Fruit fly (Drosophila melanogaster) whole organism, embryonic: ENCODE measurements around the gene p115.

Experiments
- Asciz ChIP-seq: fragments of 200-800 bp; sonication (Bioruptor generic); optimal IDR thresholded peaks from 2 replicates; lab custom pipeline; 2017; ENCODE audit warnings: missing biosample characterization, mild to moderate bottlenecking, missing genetic modification characterization, missing genetic modification reagents
- Bdp1 ChIP-seq: fragments of 200-800 bp; sonication (Bioruptor generic); optimal IDR thresholded peaks from 3 replicates; lab custom pipeline; 2016; ENCODE audit warnings: missing biosample characterization, missing genetic modification characterization
- CG10959 ChIP-seq: fragments of 200-800 bp; sonication (Bioruptor generic); IDR thresholded peaks from 2 replicates; pipeline ENCODE4 v1.3.6; 2022; ENCODE audit warnings: missing biosample characterization, missing genetic modification characterization
- CG12299 ChIP-seq: fragments of 200-800 bp; sonication (Bioruptor generic); optimal IDR thresholded peaks from 2 replicates; lab custom pipeline; 2018; ENCODE audit warnings: missing biosample characterization, mild to moderate bottlenecking, missing genetic modification characterization
- CG1233 ChIP-seq: fragments of 200-800 bp; sonication (Bioruptor generic); optimal IDR thresholded peaks from 4 replicates; lab custom pipeline; 2018; ENCODE audit warnings: missing biosample characterization, mild to moderate bottlenecking, missing genetic modification characterization
- CG12744 ChIP-seq: fragments of 200-800 bp; sonication (Bioruptor generic); optimal IDR thresholded peaks from 2 replicates; lab custom pipeline; 2016; ENCODE audit warnings: missing biosample characterization, missing genetic modification characterization
- CG13894 ChIP-seq: fragments of 200-800 bp; sonication (Bioruptor generic); optimal IDR thresholded peaks from 3 replicates; lab custom pipeline; 2018; ENCODE audit warnings: missing biosample characterization, mild to moderate bottlenecking, missing genetic modification characterization, moderate library complexity
- CG14050 ChIP-seq: fragments of 200-800 bp; sonication (Bioruptor generic); IDR thresholded peaks from 3 replicates; pipeline ENCODE4 v1.3.6; 2022; ENCODE audit warnings: missing biosample characterization, missing genetic modification characterization
- CG14710 ChIP-seq: fragments of 200-800 bp; sonication (Bioruptor generic); optimal IDR thresholded peaks from 3 replicates; lab custom pipeline; 2019; ENCODE audit warnings: missing biosample characterization, mild to moderate bottlenecking, missing genetic modification characterization, moderate library complexity
- CG14965 ChIP-seq: fragments of 200-800 bp; sonication (Bioruptor generic); optimal IDR thresholded peaks from 2 replicates; lab custom pipeline; 2016; ENCODE audit warnings: missing biosample characterization, missing genetic modification characterization, borderline replicate concordance
- CG18011 ChIP-seq: fragments of 200-800 bp; sonication (Bioruptor generic); optimal IDR thresholded peaks from 2 replicates; lab custom pipeline; 2017; ENCODE audit warnings: missing biosample characterization, missing genetic modification characterization, mild to moderate bottlenecking, moderate library complexity, missing genotype
- CG2199 ChIP-seq: fragments of 200-800 bp; sonication (Bioruptor generic); IDR thresholded peaks from 3 replicates; pipeline ENCODE4 v1.3.6; 2022; ENCODE audit warnings: missing biosample characterization, missing genetic modification characterization
- CG31224 ChIP-seq: fragments of 200-800 bp; sonication (Bioruptor generic); IDR thresholded peaks from 2 replicates; pipeline ENCODE4 v1.3.6; 2022; ENCODE audit warnings: missing biosample characterization, missing genetic modification characterization
- CG31388 ChIP-seq: fragments of 200-800 bp; sonication (Bioruptor generic); optimal IDR thresholded peaks from 2 replicates; lab custom pipeline; 2016; ENCODE audit warnings: missing biosample characterization, missing genetic modification characterization
- CG31441 ChIP-seq: fragments of 200-800 bp; sonication (Bioruptor generic); IDR thresholded peaks from 2 replicates; pipeline ENCODE4 v1.3.6; 2022; ENCODE audit warnings: missing biosample characterization, missing genetic modification characterization
- CG3995 ChIP-seq: fragments of 200-800 bp; sonication (Bioruptor generic); optimal IDR thresholded peaks from 3 replicates; lab custom pipeline; 2016; ENCODE audit warnings: missing biosample characterization, missing genetic modification characterization
- CG5953 ChIP-seq: fragments of 200-800 bp; sonication (Bioruptor generic); IDR thresholded peaks from 2 replicates; pipeline ENCODE4 v1.3.6; 2022; ENCODE audit warnings: missing biosample characterization, missing genetic modification characterization
- CG7372 ChIP-seq: fragments of 200-800 bp; sonication (Bioruptor generic); IDR thresholded peaks from 2 replicates; pipeline ENCODE4 v1.3.6; 2022; ENCODE audit warnings: missing biosample characterization, missing genetic modification characterization
- CG7987 ChIP-seq: fragments of 200-800 bp; sonication (Bioruptor generic); optimal IDR thresholded peaks from 2 replicates; lab custom pipeline; 2018; ENCODE audit warnings: missing biosample characterization, mild to moderate bottlenecking, missing genetic modification characterization, moderate library complexity
- CG8388 ChIP-seq: fragments of 200-800 bp; sonication (Bioruptor generic); optimal IDR thresholded peaks from 2 replicates; lab custom pipeline; 2019; ENCODE audit warnings: missing biosample characterization, mild to moderate bottlenecking, missing genetic modification characterization, moderate library complexity
- CG9817 ChIP-seq: fragments of 200-800 bp; sonication (Bioruptor generic); optimal IDR thresholded peaks from 2 replicates; lab custom pipeline; 2018; ENCODE audit warnings: missing biosample characterization, mild to moderate bottlenecking, missing genetic modification characterization, moderate library complexity
- Chrac-16 ChIP-seq: fragments of 200-800 bp; sonication (Bioruptor generic); optimal IDR thresholded peaks from 3 replicates; lab custom pipeline; 2016; ENCODE audit warnings: missing biosample characterization, missing genetic modification characterization
- Hand ChIP-seq: fragments of 200-800 bp; sonication (Bioruptor generic); optimal IDR thresholded peaks from 2 replicates; lab custom pipeline; 2017; ENCODE audit warnings: mild to moderate bottlenecking, missing biosample characterization, missing genetic modification reagents, missing genetic modification characterization
- Hr39 ChIP-seq: fragments of >200 bp; optimal IDR thresholded peaks from 2 replicates; lab custom pipeline; 2017
- Hsf ChIP-seq: fragments of 200-800 bp; sonication (Bioruptor generic); optimal IDR thresholded peaks from 3 replicates; lab custom pipeline; 2016; ENCODE audit warnings: missing biosample characterization, missing genetic modification characterization
- MTF-1 ChIP-seq: fragments of 200-800 bp; sonication (Bioruptor generic); optimal IDR thresholded peaks from 2 replicates; lab custom pipeline; 2018; ENCODE audit warnings: missing biosample characterization, mild to moderate bottlenecking, missing genetic modification characterization, borderline replicate concordance
- Mad ChIP-seq: fragments of 200-800 bp; sonication (Bioruptor generic); optimal IDR thresholded peaks from 2 replicates; lab custom pipeline; 2016; ENCODE audit warnings: missing biosample characterization, missing genetic modification characterization
- Rfx ChIP-seq: fragments of 200-800 bp; sonication (Bioruptor generic); IDR thresholded peaks from 2 replicates; pipeline ENCODE4 v1.3.6; 2022; ENCODE audit warnings: missing biosample characterization, missing genetic modification characterization
- Rx ChIP-seq: fragments of 200-800 bp; sonication (Bioruptor generic); IDR thresholded peaks from 2 replicates; pipeline ENCODE4 v1.3.6; 2022; ENCODE audit warnings: missing biosample characterization, missing genetic modification characterization
- Sry-β ChIP-seq: fragments of 200-800 bp; sonication (Bioruptor generic); optimal IDR thresholded peaks from 2 replicates; lab custom pipeline; 2018; ENCODE audit warnings: missing biosample characterization, mild to moderate bottlenecking, missing genetic modification characterization, moderate library complexity
- TFAM ChIP-seq: fragments of 200-800 bp; sonication (Bioruptor generic); optimal IDR thresholded peaks from 2 replicates; lab custom pipeline; 2017; ENCODE audit warnings: missing biosample characterization, missing genetic modification characterization, inconsistent platforms
- ash1 ChIP-seq: fragments of 200-800 bp; sonication (Bioruptor generic); optimal IDR thresholded peaks from 2 replicates; lab custom pipeline; 2018; ENCODE audit warnings: missing biosample characterization, mild to moderate bottlenecking, missing genetic modification characterization
- cato ChIP-seq: fragments of 200-800 bp; sonication (Bioruptor generic); optimal IDR thresholded peaks from 2 replicates; lab custom pipeline; 2016; ENCODE audit warnings: missing biosample characterization, missing genetic modification characterization, borderline replicate concordance
- dati ChIP-seq: fragments of 200-800 bp; sonication (Bioruptor generic); IDR thresholded peaks from 2 replicates; pipeline ENCODE4 v1.3.6; 2022; ENCODE audit warnings: missing biosample characterization, missing genetic modification characterization
- dysf ChIP-seq: fragments of 200-800 bp; sonication (Bioruptor generic); IDR thresholded peaks from 3 replicates; pipeline ENCODE4 v1.3.6; 2022; ENCODE audit warnings: missing biosample characterization, missing genetic modification characterization
- exex ChIP-seq: fragments of 200-800 bp; sonication (Bioruptor generic); optimal IDR thresholded peaks from 4 replicates; lab custom pipeline; 2018; ENCODE audit warnings: missing biosample characterization, mild to moderate bottlenecking, missing genetic modification characterization, moderate library complexity
- gsb-n ChIP-seq: fragments of 200-800 bp; sonication (Bioruptor generic); optimal IDR thresholded peaks from 3 replicates; lab custom pipeline; 2018; ENCODE audit warnings: missing biosample characterization, mild to moderate bottlenecking, missing genetic modification characterization
- insv ChIP-seq, 2 experiments: fragments of 200-800 bp; sonication (Bioruptor generic); optimal IDR thresholded peaks; 3 replicates each; lab custom pipeline; 2016 to 2018; ENCODE audit warnings: missing biosample characterization in 2 of 2, missing genetic modification characterization in 2 of 2
- lola ChIP-seq, 3 experiments: fragments of >200 bp in 2 of 3; fragments of 200-800 bp in 1 of 3; sonication (Bioruptor generic) in 1 of 3; optimal IDR thresholded peaks; 2 replicates each; lab custom pipeline; 2017 to 2019; ENCODE audit warnings: missing biosample characterization in 3 of 3, missing genetic modification characterization in 3 of 3, mild to moderate bottlenecking in 1 of 3, moderate library complexity in 1 of 3
- nom ChIP-seq: fragments of 200-800 bp; sonication (Bioruptor generic); optimal IDR thresholded peaks from 2 replicates; lab custom pipeline; 2017; ENCODE audit warnings: missing biosample characterization, missing genetic modification characterization, mild to moderate bottlenecking, moderate library complexity, missing genetic modification reagents
- p53 ChIP-seq: fragments of 200-800 bp; sonication (Bioruptor generic); optimal IDR thresholded peaks from 2 replicates; lab custom pipeline; 2016; ENCODE audit warnings: missing biosample characterization, missing genetic modification characterization
- pho ChIP-seq: fragments of 200-800 bp; sonication (Bioruptor generic); optimal IDR thresholded peaks from 2 replicates; lab custom pipeline; 2016; ENCODE audit warnings: missing biosample characterization, missing genetic modification characterization
- pum ChIP-seq: fragments of 200-800 bp; sonication (Bioruptor generic); optimal IDR thresholded peaks from 2 replicates; lab custom pipeline; 2016; ENCODE audit warnings: missing biosample characterization, missing genetic modification characterization
- repo ChIP-seq: fragments of 200-800 bp; sonication (Bioruptor generic); optimal IDR thresholded peaks from 2 replicates; lab custom pipeline; 2016; ENCODE audit warnings: missing biosample characterization, missing genetic modification characterization
- slp2 ChIP-seq: fragments of 200-800 bp; sonication (Bioruptor generic); optimal IDR thresholded peaks from 2 replicates; lab custom pipeline; 2016; ENCODE audit warnings: missing biosample characterization, missing genetic modification characterization
- stc ChIP-seq: fragments of 200-800 bp; sonication (Bioruptor generic); IDR thresholded peaks from 2 replicates; pipeline ENCODE4 v1.3.6; 2022; ENCODE audit warnings: missing biosample characterization, missing genetic modification characterization
- trem ChIP-seq: fragments of 200-800 bp; optimal IDR thresholded peaks from 3 replicates; lab custom pipeline; 2019; ENCODE audit warnings: missing biosample characterization, mild to moderate bottlenecking, missing genetic modification characterization, moderate library complexity
- vvl ChIP-seq: fragments of 200-800 bp; sonication (Bioruptor generic); IDR thresholded peaks from 2 replicates; pipeline ENCODE4 v1.3.6; 2022; ENCODE audit warnings: missing biosample characterization, missing genetic modification characterization

The p115 gene

DNA sequence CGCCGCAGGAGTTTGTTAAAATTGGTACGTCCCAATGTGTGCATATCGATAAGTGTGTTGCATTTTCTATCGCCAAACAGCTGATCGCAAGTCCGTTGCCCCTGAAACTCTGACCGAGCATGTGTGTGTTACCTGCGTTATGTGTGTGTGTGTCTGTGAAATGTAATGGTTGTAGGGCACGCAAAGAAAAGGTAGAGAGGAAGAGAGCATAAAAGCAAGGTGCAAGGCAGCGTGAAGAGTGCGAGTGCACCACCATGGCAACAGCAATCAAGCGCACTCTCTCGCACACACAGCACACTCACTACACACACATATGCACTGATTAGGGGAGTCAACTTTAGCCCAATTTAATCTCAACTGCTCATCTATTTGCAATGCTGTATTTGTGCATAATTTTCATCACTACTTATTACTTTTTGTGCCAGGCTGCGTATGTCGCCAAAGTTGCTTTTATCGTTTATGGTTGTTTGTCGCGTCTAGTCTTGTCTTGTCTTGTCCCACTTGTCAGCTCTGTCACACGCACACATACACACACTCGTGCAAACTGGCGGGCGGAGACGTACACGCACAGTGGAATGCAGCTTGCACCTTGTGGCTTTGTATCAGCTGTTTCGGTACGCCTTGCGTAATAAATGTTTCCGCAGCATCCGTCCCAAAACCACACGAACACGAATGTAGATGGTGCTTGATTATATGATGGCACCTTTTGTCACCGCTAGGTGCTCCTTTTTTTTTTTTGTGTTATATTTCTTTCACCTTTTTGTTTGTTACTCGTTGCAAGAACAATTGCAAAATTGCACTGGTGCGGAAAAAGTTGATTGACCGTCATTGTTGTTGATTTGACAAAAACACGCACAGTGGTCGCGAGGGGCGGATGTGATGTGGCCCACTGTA lies 44.0 kb downstream of the p115 start (continued):
- peak; percentile 33 for TF ChIP-seq CG7987 (GFP tag; lab: Kevin White, UChicago)
- TF ChIP-seq CG14710: peak; percentile 90
- TF ChIP-seq trem (tag; lab: Kevin White, UChicago): peak; percentile 58
- TF ChIP-seq CG14050 (GFP tag; lab: Robert Waterston, UW): peak; percentile 38; the same call in 1 of the 3 replicates
- TF ChIP-seq p53 (GFP tag; lab: Kevin White, UChicago): peak; percentile 90
- peak; percentile 75 for TF ChIP-seq Hsf
- TF ChIP-seq repo: peak; percentile 53
- no peak for TF ChIP-seq CG2199 (GFP tag; lab: Robert Waterston, UW)
- peak; percentile 50 for TF ChIP-seq Rfx (GFP tag; lab: Robert Waterston, UW)
- peak; percentile 58; the same call in 1 of the 2 replicates for TF ChIP-seq CG7372
- TF ChIP-seq pum (GFP tag; lab: Kevin White, UChicago): peak; percentile 86
- peak; percentile 16 for TF ChIP-seq CG18011 (GFP tag; lab: Kevin White, UChicago)
- peak; percentile 89 for TF ChIP-seq slp2 (GFP tag; lab: Kevin White, UChicago)
- peak; percentile 37 for TF ChIP-seq CG31388 (GFP tag; lab: Kevin White, UChicago)
- peak; percentile 82 for TF ChIP-seq CG8388
- peak; percentile 60 for TF ChIP-seq stc (GFP tag; lab: Robert Waterston, UW)
- TF ChIP-seq lola (GFP tag; optimal IDR thresholded peaks at IDR 0.05; lab: Kevin White, UChicago): peak in 1 of 3 experiments; percentile 92
- no peak for TF ChIP-seq CG31224
- TF ChIP-seq Mad: peak; percentile 46
- no peak for TF ChIP-seq CG12744
- peak; percentile 74 for TF ChIP-seq cato (GFP tag; lab: Kevin White, UChicago)
- no peak for TF ChIP-seq MTF-1 (GFP tag; lab: Kevin White, UChicago)
- TF ChIP-seq CG5953 (GFP tag; lab: Robert Waterston, UW): no peak
- TF ChIP-seq CG3995: no peak
- TF ChIP-seq Chrac-16 (GFP tag; lab: Kevin White, UChicago): peak; percentile 82
- TF ChIP-seq Bdp1 (GFP tag; lab: Kevin White, UChicago): peak; percentile 61
- peak; percentile 47 for TF ChIP-seq Sry-β (GFP tag; lab: Kevin White, UChicago)
- TF ChIP-seq CG1233 (GFP tag; lab: Kevin White, UChicago): peak; percentile 77
- peak; percentile 79 for TF ChIP-seq gsb-n (tag; lab: Kevin White, UChicago)
- TF ChIP-seq vvl (GFP tag; lab: Robert Waterston, UW): peak; percentile 73
- peak; percentile 23 for TF ChIP-seq CG14965 (GFP tag; lab: Kevin White, UChicago)
- TF ChIP-seq CG12299 (tag; lab: Kevin White, UChicago): peak; percentile 35
- TF ChIP-seq dati (GFP tag; lab: Robert Waterston, UW): peak; percentile 36; the same call in 1 of the 2 replicates
- TF ChIP-seq CG31441 (GFP tag; lab: Robert Waterston, UW): peak; percentile 88
- no peak for TF ChIP-seq ash1 (GFP tag; lab: Kevin White, UChicago)
- TF ChIP-seq insv (GFP tag; optimal IDR thresholded peaks at IDR 0.05; lab: Kevin White, UChicago): peak; percentile 21 to 49
- peak; percentile 64 for TF ChIP-seq pho
- TF ChIP-seq CG13894 (tag; lab: Kevin White, UChicago): no peak
- TF ChIP-seq nom (GFP tag; lab: Kevin White, UChicago): peak; percentile 40
- 0 out of 2 replicates have a peak, but pooled peaks have one; percentile 32 for TF ChIP-seq CG10959 (GFP tag; lab: Robert Waterston, UW)
- peak; percentile 53 for TF ChIP-seq CG9817
- TF ChIP-seq Hr39: no peak
- peak; percentile 13 for TF ChIP-seq Hand (GFP tag; lab: Kevin White, UChicago)
- peak; percentile 65; the same call in 1 of the 2 replicates for TF ChIP-seq Rx (GFP tag; lab: Robert Waterston, UW)
- TF ChIP-seq TFAM: peak; percentile 40
- peak; percentile 75; the same call in 2 of the 3 replicates for TF ChIP-seq dysf (GFP tag; lab: Robert Waterston, UW)
- TF ChIP-seq Asciz (GFP tag; lab: Kevin White, UChicago): peak; percentile 68
- TF ChIP-seq exex (tag; lab: Kevin White, UChicago): no peak
